Worm (Caenorhabditis elegans) whole organism, midembryonic: ENCODE data around the gene lin-36.

Experiments used
- T22C8.4 ChIP-seq: fragments of 200-800 bp; sonication (Bioruptor generic); IDR thresholded peaks from 2 replicates; pipeline ENCODE4 v1.3.6; 2022; ENCODE audit warnings: missing genetic modification characterization, missing compliant biosample characterization
- cog-1 ChIP-seq: sonication (generic microtip); optimal IDR thresholded peaks from 2 replicates; lab custom pipeline; 2016; ENCODE audit warnings: missing genetic modification characterization, missing compliant biosample characterization
- flt-1 ChIP-seq: fragments of 200-800 bp; sonication (Bioruptor generic); IDR thresholded peaks from 2 replicates; pipeline ENCODE4 v1.3.6; 2022; ENCODE audit warnings: missing genetic modification characterization, missing compliant biosample characterization
- klf-2 ChIP-seq: fragments of 200-800 bp; sonication (Bioruptor generic); conservative IDR thresholded peaks from 2 replicates; pipeline ENCODE4 v1.3.6; 2022; ENCODE audit warnings: missing genetic modification reagents, missing genetic modification characterization, missing compliant biosample characterization
- med-1 ChIP-seq: sonication (generic microtip); optimal IDR thresholded peaks from 2 replicates; lab custom pipeline; 2017; ENCODE audit warnings: missing genetic modification characterization, mild to moderate bottlenecking, missing compliant biosample characterization, antibody characterized with exemption, missing genetic modification reagents; ENCODE audit not compliant: insufficient read depth
- ref-1 ChIP-seq: fragments of 200-800 bp; sonication (Bioruptor generic); conservative IDR thresholded peaks from 2 replicates; pipeline ENCODE4 v1.3.6; 2022; ENCODE audit warnings: missing genetic modification reagents, missing genetic modification characterization, missing compliant biosample characterization
- tab-1 ChIP-seq: fragments of 200-800 bp; sonication (Bioruptor generic); IDR thresholded peaks from 2 replicates; pipeline ENCODE4 v1.3.6; 2022; ENCODE audit warnings: missing genetic modification characterization, missing compliant biosample characterization
- ztf-23 ChIP-seq: fragments of 200-800 bp; sonication (Bioruptor generic); IDR thresholded peaks from 2 replicates; pipeline ENCODE4 v1.3.6; 2022; ENCODE audit warnings: missing genetic modification reagents, missing genetic modification characterization, missing compliant biosample characterization
- ztf-29 ChIP-seq: fragments of 200-800 bp; sonication (Bioruptor generic); IDR thresholded peaks from 2 replicates; pipeline ENCODE4 v1.3.6; 2022; ENCODE audit warnings: missing genetic modification reagents, missing genetic modification characterization, missing compliant biosample characterization

lin-36 gene

ce11 chrIII:8027942-8028341 is 7.3 kb upstream of the lin-36 start, which contains the start of gene mdt-30:
TSS of gene mdt-30 (minus strand) at chrIII:8028042.
- TF ChIP-seq med-1 (no peak), klf-2 (no peak), cog-1 (tag; lab: Kevin White, UChicago) (no peak), T22C8.4 (GFP tag; lab: Robert Waterston, UW) (no peak), ztf-23 (GFP tag; lab: Robert Waterston, UW) (no peak), flt-1 (no peak), ref-1 (GFP tag; lab: Robert Waterston, UW) (no peak), tab-1 (GFP tag; lab: Robert Waterston, UW) (no peak), ztf-29 (no peak)

ce11 chrIII:8022077-8022476 is 1.4 kb upstream of the lin-36 start, which contains the start of gene F44B9.2:
TSS of gene F44B9.2 (plus strand) at chrIII:8022463.
- no peak for TF ChIP-seq ztf-29
- TF ChIP-seq T22C8.4 (GFP tag; lab: Robert Waterston, UW): no peak

ce11 chrIII:8017053-8017452 is 3.6 kb downstream of the lin-36 start:
- no peak for TF ChIP-seq flt-1
- no peak for TF ChIP-seq cog-1 (tag; lab: Kevin White, UChicago)
- TF ChIP-seq ztf-23 (GFP tag; lab: Robert Waterston, UW): no peak
- no peak for TF ChIP-seq med-1
- TF ChIP-seq T22C8.4 (GFP tag; lab: Robert Waterston, UW): no peak
- no peak for TF ChIP-seq ztf-29

- TF ChIP-seq cog-1 (tag; lab: Kevin White, UChicago) (no peak), ztf-23 (GFP tag; lab: Robert Waterston, UW) (no peak), T22C8.4 (GFP tag; lab: Robert Waterston, UW) (no peak), klf-2 (no peak), med-1 (no peak), ztf-29 (no peak), ref-1 (GFP tag; lab: Robert Waterston, UW) (no peak), tab-1 (GFP tag; lab: Robert Waterston, UW) (no peak), flt-1 (no peak)
Observed at ce11 chrIII:8016438-8016837, 4.2 kb downstream of the lin-36 start, which contains the start of gene F44B9.5. TSS of gene F44B9.5 (minus strand) at chrIII:8016538.

- no peak for TF ChIP-seq ztf-23 (GFP tag; lab: Robert Waterston, UW)
- TF ChIP-seq T22C8.4 (GFP tag; lab: Robert Waterston, UW): no peak
- no peak for TF ChIP-seq klf-2
- TF ChIP-seq cog-1 (tag; lab: Kevin White, UChicago): no peak
- no peak for TF ChIP-seq ref-1 (GFP tag; lab: Robert Waterston, UW)
- TF ChIP-seq tab-1 (GFP tag; lab: Robert Waterston, UW): no peak
- TF ChIP-seq flt-1: no peak
- TF ChIP-seq ztf-29: no peak
Observed at ce11 chrIII:8013582-8013981, 7.1 kb downstream of the lin-36 start.

- no peak for TF ChIP-seq cog-1 (tag; lab: Kevin White, UChicago)
- TF ChIP-seq ref-1 (GFP tag; lab: Robert Waterston, UW): no peak
- TF ChIP-seq ztf-29: no peak
- TF ChIP-seq T22C8.4 (GFP tag; lab: Robert Waterston, UW): no peak
- no peak for TF ChIP-seq med-1
- TF ChIP-seq klf-2: no peak
- no peak for TF ChIP-seq ztf-23 (GFP tag; lab: Robert Waterston, UW)
- no peak for TF ChIP-seq tab-1 (GFP tag; lab: Robert Waterston, UW)
- no peak for TF ChIP-seq flt-1
Observed at ce11 chrIII:8010260-8010822, 10.3 kb downstream of the lin-36 start, which contains the start of gene cit-1.2. TSS of gene cit-1.2 (plus strand) at chrIII:8010772.

ce11 chrIII:8009769-8010168 is 10.9 kb downstream of the lin-36 start, which contains the start of gene cit-1.1:
TSS of gene cit-1.1 (minus strand) at chrIII:8009821.
- no peak for TF ChIP-seq cog-1 (tag; lab: Kevin White, UChicago)
- TF ChIP-seq T22C8.4 (GFP tag; lab: Robert Waterston, UW): no peak
- no peak for TF ChIP-seq ztf-29
- TF ChIP-seq med-1: no peak

ce11 chrIII:8004091-8004490 is 16.6 kb downstream of the lin-36 start, which contains the start of gene C06G4.6:
TSS of gene C06G4.6 (plus strand) at chrIII:8004391.
- TF ChIP-seq ztf-29 (no peak), med-1 (no peak), tab-1 (GFP tag; lab: Robert Waterston, UW) (no peak), T22C8.4 (GFP tag; lab: Robert Waterston, UW) (no peak), cog-1 (tag; lab: Kevin White, UChicago) (no peak), ztf-23 (GFP tag; lab: Robert Waterston, UW) (no peak), flt-1 (no peak), ref-1 (GFP tag; lab: Robert Waterston, UW) (no peak), klf-2 (no peak)

ce11 chrIII:8001557-8001956 is 19.1 kb downstream of the lin-36 start:
- no peak for TF ChIP-seq ref-1 (GFP tag; lab: Robert Waterston, UW)
- TF ChIP-seq cog-1 (tag; lab: Kevin White, UChicago): no peak
- TF ChIP-seq med-1: no peak
- TF ChIP-seq klf-2: no peak
- TF ChIP-seq ztf-23 (GFP tag; lab: Robert Waterston, UW): no peak
- no peak for TF ChIP-seq tab-1 (GFP tag; lab: Robert Waterston, UW)
- TF ChIP-seq T22C8.4 (GFP tag; lab: Robert Waterston, UW): no peak
- no peak for TF ChIP-seq ztf-29
- TF ChIP-seq flt-1: no peak

ce11 chrIII:7997447-7998046 is 23.1 kb downstream of the lin-36 start:
- no peak for TF ChIP-seq klf-2
- no peak for TF ChIP-seq tab-1 (GFP tag; lab: Robert Waterston, UW)
- no peak for TF ChIP-seq ztf-29
- no peak for TF ChIP-seq cog-1 (tag; lab: Kevin White, UChicago)
- no peak for TF ChIP-seq flt-1
- TF ChIP-seq med-1: no peak
